Fruit fly (Drosophila melanogaster) whole organism, embryonic: Measurements from ENCODE around the gene InR.

Experiments used
- Antp ChIP-seq: fragments of 200-800 bp; sonication (Bioruptor generic); optimal IDR thresholded peaks from 3 replicates; lab custom pipeline; 2016; ENCODE audit warnings: missing biosample characterization, missing genetic modification characterization
- CG10543 ChIP-seq: fragments of 200-800 bp; sonication (Bioruptor generic); optimal IDR thresholded peaks from 3 replicates; lab custom pipeline; 2017; ENCODE audit warnings: missing biosample characterization, mild to moderate bottlenecking, missing genetic modification characterization, moderate library complexity
- CG10565 ChIP-seq: fragments of 200-800 bp; sonication (Bioruptor generic); optimal IDR thresholded peaks from 3 replicates; lab custom pipeline; 2016; ENCODE audit warnings: missing biosample characterization, mild to moderate bottlenecking, missing genetic modification characterization
- CG10979 ChIP-seq: fragments of 200-800 bp; sonication (Bioruptor generic); optimal IDR thresholded peaks from 2 replicates; lab custom pipeline; 2018; ENCODE audit warnings: missing biosample characterization, mild to moderate bottlenecking, missing genetic modification characterization, moderate library complexity
- CG1233 ChIP-seq: fragments of 200-800 bp; sonication (Bioruptor generic); optimal IDR thresholded peaks from 4 replicates; lab custom pipeline; 2018; ENCODE audit warnings: missing biosample characterization, mild to moderate bottlenecking, missing genetic modification characterization
- CG14860 ChIP-seq: fragments of 200-800 bp; sonication (Bioruptor generic); IDR thresholded peaks from 3 replicates; pipeline ENCODE4 v1.3.6; 2022; ENCODE audit warnings: missing biosample characterization, missing genetic modification characterization; ENCODE audit not compliant: partially characterized antibody
- CG1529 ChIP-seq: fragments of 200-800 bp; sonication (Bioruptor generic); optimal IDR thresholded peaks from 3 replicates; lab custom pipeline; 2018; ENCODE audit warnings: missing biosample characterization, missing genetic modification characterization
- CG15514 ChIP-seq: fragments of 200-800 bp; sonication (Bioruptor generic); optimal IDR thresholded peaks from 3 replicates; lab custom pipeline; 2017; ENCODE audit warnings: missing biosample characterization, missing genetic modification characterization, mild to moderate bottlenecking, moderate library complexity, missing genetic modification reagents
- CG15696 ChIP-seq: fragments of 200-800 bp; sonication (Bioruptor generic); optimal IDR thresholded peaks from 2 replicates; lab custom pipeline; 2019; ENCODE audit warnings: missing biosample characterization, mild to moderate bottlenecking, missing genetic modification characterization, moderate library complexity
- CG16815 ChIP-seq: fragments of 200-800 bp; sonication (Bioruptor generic); optimal IDR thresholded peaks from 3 replicates; lab custom pipeline; 2017; ENCODE audit warnings: missing biosample characterization, mild to moderate bottlenecking, missing genetic modification characterization
- CG17359 ChIP-seq: fragments of 200-800 bp; sonication (Bioruptor generic); optimal IDR thresholded peaks from 3 replicates; lab custom pipeline; 2018; ENCODE audit warnings: missing biosample characterization, mild to moderate bottlenecking, missing genetic modification characterization, moderate library complexity
- CG17829 ChIP-seq: fragments of 200-800 bp; optimal IDR thresholded peaks from 2 replicates; lab custom pipeline; 2019; ENCODE audit warnings: missing biosample characterization, mild to moderate bottlenecking, missing genetic modification characterization, moderate library complexity
- CG18262 ChIP-seq: fragments of 200-800 bp; optimal IDR thresholded peaks from 3 replicates; lab custom pipeline; 2019; ENCODE audit warnings: missing biosample characterization, mild to moderate bottlenecking, missing genetic modification characterization, moderate library complexity
- CG18476 ChIP-seq: fragments of 200-800 bp; sonication (Bioruptor generic); optimal IDR thresholded peaks from 2 replicates; lab custom pipeline; 2016; ENCODE audit warnings: missing biosample characterization, mild to moderate bottlenecking, missing genetic modification characterization
- CG2199 ChIP-seq: fragments of 200-800 bp; sonication (Bioruptor generic); IDR thresholded peaks from 3 replicates; pipeline ENCODE4 v1.3.6; 2022; ENCODE audit warnings: missing biosample characterization, missing genetic modification characterization
- CG32532 ChIP-seq: fragments of 200-800 bp; sonication (Bioruptor generic); IDR thresholded peaks from 2 replicates; pipeline ENCODE4 v1.3.6; 2022; ENCODE audit warnings: missing biosample characterization, missing genetic modification characterization
- CG34376 ChIP-seq: fragments of 200-800 bp; sonication (Bioruptor generic); optimal IDR thresholded peaks from 2 replicates; lab custom pipeline; 2018; ENCODE audit warnings: missing biosample characterization, mild to moderate bottlenecking, missing genetic modification characterization
- CG4424 ChIP-seq: fragments of 200-800 bp; sonication (Bioruptor generic); optimal IDR thresholded peaks from 3 replicates; lab custom pipeline; 2016; ENCODE audit warnings: missing biosample characterization, missing genetic modification characterization
- CG4730 ChIP-seq: fragments of 200-800 bp; sonication (Bioruptor generic); IDR thresholded peaks from 2 replicates; pipeline ENCODE4 v1.3.6; 2022; ENCODE audit warnings: missing biosample characterization, missing genetic modification characterization
- CG6254 ChIP-seq: fragments of 200-800 bp; sonication (Bioruptor generic); optimal IDR thresholded peaks from 3 replicates; lab custom pipeline; 2017; ENCODE audit warnings: mild to moderate bottlenecking, missing biosample characterization, missing genetic modification reagents, missing genetic modification characterization
- CG6791 ChIP-seq: fragments of 200-800 bp; sonication (Bioruptor generic); IDR thresholded peaks from 3 replicates; pipeline ENCODE4 v1.3.6; 2022; ENCODE audit warnings: missing biosample characterization, missing genetic modification characterization; ENCODE audit not compliant: partially characterized antibody
- CG8281 ChIP-seq: fragments of 200-800 bp; sonication (Bioruptor generic); optimal IDR thresholded peaks from 2 replicates; lab custom pipeline; 2018; ENCODE audit warnings: missing biosample characterization, mild to moderate bottlenecking, missing genetic modification characterization, moderate library complexity
- CG8290 ChIP-seq, 3 experiments: fragments of 200-800 bp; sonication (Bioruptor generic); optimal IDR thresholded peaks; 2 replicates each; lab custom pipeline; 2016 to 2019; ENCODE audit warnings: missing biosample characterization in 3 of 3, missing genetic modification characterization in 3 of 3, mild to moderate bottlenecking in 2 of 3, moderate library complexity in 1 of 3
- CkIIα-i1 ChIP-seq: fragments of 200-800 bp; sonication (Bioruptor generic); IDR thresholded peaks from 2 replicates; pipeline ENCODE4 v1.3.6; 2022; ENCODE audit warnings: missing biosample characterization, missing genetic modification characterization
- D19A ChIP-seq: fragments of 200-800 bp; optimal IDR thresholded peaks from 3 replicates; lab custom pipeline; 2019; ENCODE audit warnings: missing biosample characterization, mild to moderate bottlenecking, missing genetic modification characterization, moderate library complexity
- Dp ChIP-seq: fragments of 200-800 bp; sonication (Bioruptor generic); optimal IDR thresholded peaks from 2 replicates; lab custom pipeline; 2018; ENCODE audit warnings: missing biosample characterization, mild to moderate bottlenecking, missing genetic modification characterization, moderate library complexity
- Ets97D ChIP-seq: fragments of 200-800 bp; sonication (Bioruptor generic); optimal IDR thresholded peaks from 3 replicates; lab custom pipeline; 2016; ENCODE audit warnings: missing biosample characterization, missing genetic modification characterization
- Hmx ChIP-seq: fragments of 200-800 bp; sonication (Bioruptor generic); optimal IDR thresholded peaks from 2 replicates; lab custom pipeline; 2016; ENCODE audit warnings: missing biosample characterization, missing genetic modification characterization
- Jarid2 ChIP-seq: fragments of 200-800 bp; sonication (Bioruptor generic); optimal IDR thresholded peaks from 3 replicates; lab custom pipeline; 2017; ENCODE audit warnings: mild to moderate bottlenecking, missing biosample characterization, missing genetic modification reagents, missing genetic modification characterization
- Lim3 ChIP-seq: fragments of 200-800 bp; sonication (Bioruptor generic); IDR thresholded peaks from 2 replicates; pipeline ENCODE4 v1.3.6; 2022; ENCODE audit warnings: missing biosample characterization, missing genetic modification characterization
- cas ChIP-seq: fragments of 200-800 bp; sonication (Bioruptor generic); IDR thresholded peaks from 2 replicates; pipeline ENCODE4 v1.3.6; 2022; ENCODE audit warnings: missing biosample characterization, missing genetic modification characterization
- caup ChIP-seq: fragments of 200-800 bp; sonication (Bioruptor generic); optimal IDR thresholded peaks from 3 replicates; lab custom pipeline; 2017; ENCODE audit warnings: missing biosample characterization, mild to moderate bottlenecking, missing genetic modification characterization, moderate library complexity; ENCODE audit not compliant: severe bottlenecking
- fd102C ChIP-seq: fragments of 200-800 bp; sonication (Bioruptor generic); optimal IDR thresholded peaks from 2 replicates; lab custom pipeline; 2018; ENCODE audit warnings: missing biosample characterization, mild to moderate bottlenecking, missing genetic modification characterization, moderate library complexity
- kay ChIP-seq: fragments of 200-800 bp; sonication (Bioruptor generic); optimal IDR thresholded peaks from 2 replicates; lab custom pipeline; 2016; ENCODE audit warnings: missing biosample characterization, missing genetic modification characterization
- lbe ChIP-seq: fragments of 200-800 bp; sonication (Bioruptor generic); optimal IDR thresholded peaks from 2 replicates; lab custom pipeline; 2016; ENCODE audit warnings: missing biosample characterization, mild to moderate bottlenecking, missing genetic modification characterization
- lov ChIP-seq, 2 experiments: fragments of 200-800 bp in 1 of 2; fragments of >200 bp in 1 of 2; sonication (Bioruptor generic) in 1 of 2; IDR thresholded peaks in 1 of 2; optimal IDR thresholded peaks in 1 of 2; 2 replicates in 1 of 2; 3 replicates in 1 of 2; pipeline versions ENCODE4 v1.3.6 to Lab custom; 2017 to 2022; ENCODE audit warnings: missing biosample characterization in 1 of 2, missing genetic modification characterization in 1 of 2
- nmo ChIP-seq: fragments of 200-800 bp; sonication (Bioruptor generic); optimal IDR thresholded peaks from 2 replicates; lab custom pipeline; 2018; ENCODE audit warnings: missing biosample characterization, mild to moderate bottlenecking, missing genetic modification characterization, moderate library complexity
- pros ChIP-seq: fragments of 200-800 bp; sonication (Bioruptor generic); optimal IDR thresholded peaks from 3 replicates; lab custom pipeline; 2019; ENCODE audit warnings: missing biosample characterization, mild to moderate bottlenecking, missing genetic modification characterization, moderate library complexity
- pzg ChIP-seq: fragments of 200-800 bp; sonication (Bioruptor generic); optimal IDR thresholded peaks from 3 replicates; lab custom pipeline; 2018; ENCODE audit warnings: missing biosample characterization, mild to moderate bottlenecking, missing genetic modification characterization, moderate library complexity
- salm ChIP-seq: fragments of 200-800 bp; sonication (Bioruptor generic); optimal IDR thresholded peaks from 2 replicates; lab custom pipeline; 2018; ENCODE audit warnings: missing biosample characterization, mild to moderate bottlenecking, missing genetic modification characterization
- seq ChIP-seq: fragments of 200-800 bp; sonication (Bioruptor generic); IDR thresholded peaks from 2 replicates; pipeline ENCODE4 v1.3.6; 2022; ENCODE audit warnings: missing biosample characterization, missing genetic modification characterization
- shn ChIP-seq: fragments of 200-800 bp; sonication (Bioruptor generic); optimal IDR thresholded peaks from 3 replicates; lab custom pipeline; 2016; ENCODE audit warnings: missing biosample characterization, missing genetic modification characterization
- tll ChIP-seq, 2 experiments: fragments of 200-800 bp in 1 of 2; fragments of >200 bp in 1 of 2; sonication (Bioruptor generic) in 1 of 2; optimal IDR thresholded peaks; 2 replicates each; lab custom pipeline; 2017 to 2019; ENCODE audit warnings: missing biosample characterization in 2 of 2, missing genetic modification characterization in 2 of 2, mild to moderate bottlenecking in 1 of 2, moderate library complexity in 1 of 2
- toy ChIP-seq: fragments of 200-800 bp; sonication (Bioruptor generic); IDR thresholded peaks from 2 replicates; pipeline ENCODE4 v1.3.6; 2022; ENCODE audit warnings: missing biosample characterization, missing genetic modification characterization
- trh ChIP-seq: fragments of 200-800 bp; sonication (Bioruptor generic); optimal IDR thresholded peaks from 2 replicates; lab custom pipeline; 2016; ENCODE audit warnings: missing biosample characterization, missing genetic modification characterization
- twi ChIP-seq: fragments of 200-800 bp; optimal IDR thresholded peaks from 2 replicates; lab custom pipeline; 2019; ENCODE audit warnings: missing biosample characterization, mild to moderate bottlenecking, missing genetic modification characterization, moderate library complexity

Gene InR

dm6 chr3R:21534697-21535676, 84.1 kb downstream of the InR start (continued):
- TF ChIP-seq CkIIα-i1 (GFP tag; lab: Robert Waterston, UW) (no peak), CG6254 (GFP tag; lab: Kevin White, UChicago) (no peak), CG15514 (GFP tag; lab: Kevin White, UChicago) (no peak), lbe (GFP tag; lab: Kevin White, UChicago) (no peak), CG8290 (GFP tag; optimal IDR thresholded peaks at IDR 0.05; lab: Kevin White, UChicago) (no peak), CG8290 (tag; optimal IDR thresholded peaks at IDR 0.05; lab: Kevin White, UChicago) (no peak), kay (GFP tag; lab: Kevin White, UChicago) (no peak), CG6791 (GFP tag; lab: Robert Waterston, UW) (no peak), D19A (tag; lab: Kevin White, UChicago) (peak; percentile 14), CG10979 (peak; percentile 60), seq (GFP tag; lab: Robert Waterston, UW) (no peak), CG18262 (tag; lab: Kevin White, UChicago) (peak; percentile 67), tll (GFP tag; optimal IDR thresholded peaks at IDR 0.05; lab: Kevin White, UChicago) (no peak), CG14860 (GFP tag; lab: Robert Waterston, UW) (no peak), Antp (GFP tag; lab: Kevin White, UChicago) (no peak), CG2199 (0 out of 3 replicates have a peak, but pooled peaks have one; percentile 29), CG18476 (GFP tag; lab: Kevin White, UChicago) (no peak), CG10543 (no peak), CG8281 (tag; lab: Kevin White, UChicago) (peak; percentile 84), twi (tag; lab: Kevin White, UChicago) (peak; percentile 59), pzg (GFP tag; lab: Kevin White, UChicago) (no peak), Jarid2 (GFP tag; lab: Kevin White, UChicago) (peak; percentile 17), CG1529 (GFP tag; lab: Kevin White, UChicago) (no peak), caup (GFP tag; lab: Kevin White, UChicago) (no peak), fd102C (GFP tag; lab: Kevin White, UChicago) (peak; percentile 36), cas (GFP tag; lab: Robert Waterston, UW) (no peak), CG15696 (peak; percentile 59), CG34376 (no peak), Lim3 (GFP tag; lab: Robert Waterston, UW) (no peak), CG17829 (tag; lab: Kevin White, UChicago) (peak; percentile 36), CG10565 (GFP tag; lab: Kevin White, UChicago) (no peak), nmo (GFP tag; lab: Kevin White, UChicago) (peak; percentile 47), CG16815 (GFP tag; lab: Kevin White, UChicago) (no peak), CG17359 (tag; lab: Kevin White, UChicago) (no peak), Ets97D (GFP tag; lab: Kevin White, UChicago) (no peak), CG32532 (no peak), toy (GFP tag; lab: Robert Waterston, UW) (no peak), shn (GFP tag; lab: Kevin White, UChicago) (no peak), Dp (GFP tag; lab: Kevin White, UChicago) (no peak), lov (optimal IDR thresholded peaks at IDR 0.05; lab: Kevin White, UChicago) (no peak), lov (GFP tag; IDR thresholded peaks at IDR 0.05; lab: Robert Waterston, UW) (no peak), CG4730 (GFP tag; lab: Robert Waterston, UW) (no peak), CG1233 (GFP tag; lab: Kevin White, UChicago) (no peak), Hmx (no peak), CG4424 (peak; percentile 18), salm (no peak), trh (no peak), pros (GFP tag; lab: Kevin White, UChicago) (peak; percentile 52)
